Fruit fly (Drosophila melanogaster) whole organism, wandering third instar larva: ENCODE data around the gene SP555.
A peak's percentile ranks its signal among the peaks of the same experiment; 100 is the strongest.

ENCODE experiments used
- Abd-B ChIP-seq: fragments of >200 bp; optimal IDR thresholded peaks from 2 replicates; lab custom pipeline; 2017; ENCODE audit warnings: missing biosample characterization, missing genetic modification characterization
- CG32264 ChIP-seq: fragments of 200-800 bp; sonication (Bioruptor generic); optimal IDR thresholded peaks from 2 replicates; lab custom pipeline; 2016; ENCODE audit warnings: missing biosample characterization, missing genetic modification characterization
- CG9705 ChIP-seq: fragments of 200-800 bp; sonication (Bioruptor generic); optimal IDR thresholded peaks from 2 replicates; lab custom pipeline; 2018; ENCODE audit warnings: missing biosample characterization, mild to moderate bottlenecking, missing genetic modification characterization
- CrebA ChIP-seq: fragments of 200-800 bp; sonication (Bioruptor generic); optimal IDR thresholded peaks from 2 replicates; lab custom pipeline; 2016; ENCODE audit warnings: missing biosample characterization, mild to moderate bottlenecking, missing genetic modification characterization, borderline replicate concordance
- Dfd ChIP-seq: fragments of >200 bp; optimal IDR thresholded peaks from 2 replicates; lab custom pipeline; 2017; ENCODE audit warnings: missing biosample characterization, missing genetic modification characterization
- Dif ChIP-seq: fragments of 200-275, 200-300 bp; sonication (Bioruptor generic); optimal IDR thresholded peaks from 2 replicates; lab custom pipeline; 2018; ENCODE audit warnings: missing biosample characterization, missing genetic modification characterization; ENCODE audit not compliant: partially characterized antibody
- GATAd ChIP-seq: sonication (Bioruptor generic); optimal IDR thresholded peaks from 2 replicates; lab custom pipeline; 2016; ENCODE audit warnings: missing biosample characterization, missing genetic modification characterization
- HLH106 ChIP-seq: fragments of 200-800 bp; optimal IDR thresholded peaks from 3 replicates; lab custom pipeline; 2019; ENCODE audit warnings: missing biosample characterization, mild to moderate bottlenecking, missing genetic modification characterization, moderate library complexity
- Hnf4 ChIP-seq: fragments of 200-800 bp; sonication (Bioruptor generic); optimal IDR thresholded peaks from 2 replicates; lab custom pipeline; 2016; ENCODE audit warnings: missing biosample characterization, mild to moderate bottlenecking, missing genetic modification characterization
- Hr78 ChIP-seq: fragments of >200 bp; optimal IDR thresholded peaks from 2 replicates; lab custom pipeline; 2017; ENCODE audit warnings: missing biosample characterization, missing genetic modification characterization
- Hr83 ChIP-seq: fragments of 200-300 bp; sonication (Bioruptor generic); optimal IDR thresholded peaks from 2 replicates; lab custom pipeline; 2016; ENCODE audit warnings: missing biosample characterization, mild to moderate bottlenecking, missing genetic modification characterization, moderate library complexity; ENCODE audit not compliant: poor library complexity, severe bottlenecking
- Jra ChIP-seq: sonication (Bioruptor generic); optimal IDR thresholded peaks from 2 replicates; lab custom pipeline; 2016; ENCODE audit warnings: missing biosample characterization, missing genetic modification characterization
- Mio ChIP-seq: sonication (Bioruptor generic); optimal IDR thresholded peaks from 2 replicates; lab custom pipeline; 2016; ENCODE audit warnings: missing biosample characterization, missing genetic modification characterization
- Myc ChIP-seq: fragments of >200 bp; optimal IDR thresholded peaks from 2 replicates; lab custom pipeline; 2017
- N ChIP-seq: fragments of >200 bp; optimal IDR thresholded peaks from 2 replicates; lab custom pipeline; 2018; ENCODE audit warnings: missing biosample characterization, missing external identifiers, missing genetic modification characterization
- OdsH ChIP-seq: fragments of 200-800 bp; sonication (Bioruptor generic); optimal IDR thresholded peaks from 2 replicates; lab custom pipeline; 2016; ENCODE audit warnings: missing biosample characterization, mild to moderate bottlenecking, missing genetic modification characterization
- Rel ChIP-seq, 2 experiments: fragments of 200-800 bp; sonication (Bioruptor generic) in 1 of 2; optimal IDR thresholded peaks; 2 replicates in 1 of 2; 3 replicates in 1 of 2; lab custom pipeline; 2016 to 2019; ENCODE audit warnings: mild to moderate bottlenecking in 2 of 2, missing biosample characterization in 2 of 2, missing genetic modification characterization in 2 of 2, moderate library complexity in 1 of 2
- Sp1 ChIP-seq: fragments of 200-800 bp; sonication (Bioruptor generic); optimal IDR thresholded peaks from 3 replicates; lab custom pipeline; 2019; ENCODE audit warnings: missing biosample characterization, mild to moderate bottlenecking, missing genetic modification characterization, moderate library complexity
- Vsx2 ChIP-seq: fragments of 200-300, 225-300 bp; sonication (Bioruptor generic); optimal IDR thresholded peaks from 2 replicates; lab custom pipeline; 2018; ENCODE audit warnings: missing biosample characterization, missing genetic modification characterization; ENCODE audit not compliant: partially characterized antibody
- br ChIP-seq: fragments of 200-800 bp; sonication (Bioruptor generic); optimal IDR thresholded peaks from 2 replicates; lab custom pipeline; 2016; ENCODE audit warnings: missing biosample characterization, missing genetic modification characterization
- brk ChIP-seq: fragments of 200-800 bp; sonication (Bioruptor generic); optimal IDR thresholded peaks from 2 replicates; lab custom pipeline; 2016; ENCODE audit warnings: missing biosample characterization, mild to moderate bottlenecking, missing genetic modification characterization
- dl ChIP-seq, 2 experiments: fragments of 175-275, 200-275 bp in 1 of 2; fragments of 200-275 bp in 1 of 2; sonication (Bioruptor generic); optimal IDR thresholded peaks; lab custom pipeline; 2018; ENCODE audit warnings: mild to moderate bottlenecking in 2 of 2, missing biosample characterization in 2 of 2, missing genetic modification characterization in 2 of 2, moderate library complexity in 2 of 2; ENCODE audit not compliant: partially characterized antibody in 2 of 2, insufficient read depth in 1 of 2
- dmrt93B ChIP-seq: fragments of 200-800 bp; sonication (Bioruptor generic); optimal IDR thresholded peaks from 2 replicates; lab custom pipeline; 2018; ENCODE audit warnings: missing biosample characterization, mild to moderate bottlenecking, missing genetic modification characterization
- dsf ChIP-seq: sonication (Bioruptor generic); optimal IDR thresholded peaks from 2 replicates; lab custom pipeline; 2016; ENCODE audit warnings: missing biosample characterization, missing genetic modification characterization, borderline replicate concordance
- ey ChIP-seq: fragments of 200-800 bp; sonication (Bioruptor generic); optimal IDR thresholded peaks from 2 replicates; lab custom pipeline; 2016; ENCODE audit warnings: missing biosample characterization, missing genetic modification characterization
- foxo ChIP-seq, 2 experiments: fragments of 200-800 bp; sonication (Bioruptor generic); optimal IDR thresholded peaks; 2 replicates in 1 of 2; 3 replicates in 1 of 2; lab custom pipeline; 2016 to 2017; ENCODE audit warnings: missing biosample characterization in 2 of 2, missing genetic modification characterization in 2 of 2
- fru ChIP-seq: fragments of 200-800 bp; sonication (Bioruptor generic); optimal IDR thresholded peaks from 3 replicates; lab custom pipeline; 2016; ENCODE audit warnings: missing biosample characterization, mild to moderate bottlenecking, missing genetic modification characterization
- h ChIP-seq: fragments of 200-800 bp; sonication (Bioruptor generic); optimal IDR thresholded peaks from 3 replicates; lab custom pipeline; 2016; ENCODE audit warnings: missing biosample characterization, mild to moderate bottlenecking, missing genetic modification characterization
- jim ChIP-seq: fragments of 175-275, 200-325 bp; sonication (Bioruptor generic); optimal IDR thresholded peaks from 2 replicates; lab custom pipeline; 2016; ENCODE audit warnings: missing biosample characterization, mild to moderate bottlenecking, missing genetic modification characterization
- lola ChIP-seq: fragments of >200 bp; optimal IDR thresholded peaks from 2 replicates; lab custom pipeline; 2017; ENCODE audit warnings: missing biosample characterization, missing genetic modification characterization
- pan ChIP-seq: fragments of >200 bp; optimal IDR thresholded peaks from 2 replicates; lab custom pipeline; 2017
- psq ChIP-seq: fragments of 200-800 bp; sonication (Bioruptor generic); optimal IDR thresholded peaks from 3 replicates; lab custom pipeline; 2017; ENCODE audit warnings: missing biosample characterization, mild to moderate bottlenecking, missing genetic modification characterization, moderate library complexity
- rgr ChIP-seq: fragments of 200-800 bp; sonication (Bioruptor generic); optimal IDR thresholded peaks from 3 replicates; lab custom pipeline; 2016; ENCODE audit warnings: missing biosample characterization, mild to moderate bottlenecking, missing genetic modification characterization
- sage ChIP-seq: fragments of 200-800 bp; sonication (Bioruptor generic); optimal IDR thresholded peaks from 2 replicates; lab custom pipeline; 2016; ENCODE audit warnings: missing biosample characterization, mild to moderate bottlenecking, missing genetic modification characterization
- sv ChIP-seq: fragments of 200-800 bp; sonication (Bioruptor generic); optimal IDR thresholded peaks from 3 replicates; lab custom pipeline; 2016; ENCODE audit warnings: missing biosample characterization, missing genetic modification characterization
- tai ChIP-seq: sonication (Bioruptor generic); optimal IDR thresholded peaks from 2 replicates; lab custom pipeline; 2016; ENCODE audit warnings: missing biosample characterization, missing genetic modification characterization
- usp ChIP-seq: fragments of >200 bp; optimal IDR thresholded peaks from 2 replicates; lab custom pipeline; 2017; ENCODE audit warnings: missing biosample characterization, missing genetic modification characterization
- woc ChIP-seq: sonication (Bioruptor generic); optimal IDR thresholded peaks from 2 replicates; lab custom pipeline; 2016; ENCODE audit warnings: missing biosample characterization, mild to moderate bottlenecking, missing genetic modification characterization

The SP555 gene

DNA sequence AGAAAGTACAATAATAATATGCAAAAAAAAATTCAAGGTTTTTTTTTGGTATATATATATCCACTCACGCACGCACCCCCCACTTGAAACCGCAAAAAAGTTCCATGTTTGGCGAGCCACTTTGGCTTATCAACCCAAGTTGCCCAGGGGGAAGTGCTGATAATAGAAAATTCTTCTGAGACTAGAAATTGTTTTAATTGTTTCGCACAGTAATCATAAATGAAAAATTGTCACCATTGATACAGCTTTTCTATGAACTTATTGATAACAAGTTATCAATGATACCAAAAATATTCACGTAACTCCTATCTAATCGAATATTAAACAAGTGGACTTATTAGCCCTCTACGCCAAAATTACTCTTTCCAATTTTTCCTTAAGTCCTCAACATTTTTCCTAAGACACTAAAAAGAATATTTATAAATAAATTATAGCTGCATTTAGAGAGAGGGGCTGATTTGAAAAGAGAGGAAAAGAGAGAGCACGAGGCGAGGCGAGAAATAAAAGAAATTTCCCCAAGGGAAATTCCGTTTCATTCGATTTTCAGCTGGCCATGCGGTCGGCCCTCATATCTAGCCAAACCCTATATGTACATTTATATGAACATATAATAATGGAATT lies 38.8 kb upstream of the SP555 start:
- TF ChIP-seq N (GFP tag; lab: Kevin White, UChicago) = no peak
- TF ChIP-seq GATAd (GFP tag; lab: Kevin White, UChicago) = no peak
- no peak for TF ChIP-seq HLH106 (tag; lab: Kevin White, UChicago)
- TF ChIP-seq dmrt93B = no peak
- TF ChIP-seq br (GFP tag; lab: Kevin White, UChicago) = no peak
- no peak for TF ChIP-seq CG32264 (GFP tag; lab: Kevin White, UChicago)
- TF ChIP-seq jim (GFP tag; lab: Kevin White, UChicago) = no peak
- no peak for TF ChIP-seq rgr
- no peak for TF ChIP-seq Rel (GFP tag; optimal IDR thresholded peaks at IDR 0.05; lab: Kevin White, UChicago)
- TF ChIP-seq Rel (tag; optimal IDR thresholded peaks at IDR 0.05; lab: Kevin White, UChicago) = no peak
- TF ChIP-seq Mio (GFP tag; lab: Kevin White, UChicago) = no peak
- no peak for TF ChIP-seq sage (GFP tag; lab: Kevin White, UChicago)
- TF ChIP-seq Hnf4 (GFP tag; lab: Kevin White, UChicago) = no peak
- TF ChIP-seq brk = no peak

DNA sequence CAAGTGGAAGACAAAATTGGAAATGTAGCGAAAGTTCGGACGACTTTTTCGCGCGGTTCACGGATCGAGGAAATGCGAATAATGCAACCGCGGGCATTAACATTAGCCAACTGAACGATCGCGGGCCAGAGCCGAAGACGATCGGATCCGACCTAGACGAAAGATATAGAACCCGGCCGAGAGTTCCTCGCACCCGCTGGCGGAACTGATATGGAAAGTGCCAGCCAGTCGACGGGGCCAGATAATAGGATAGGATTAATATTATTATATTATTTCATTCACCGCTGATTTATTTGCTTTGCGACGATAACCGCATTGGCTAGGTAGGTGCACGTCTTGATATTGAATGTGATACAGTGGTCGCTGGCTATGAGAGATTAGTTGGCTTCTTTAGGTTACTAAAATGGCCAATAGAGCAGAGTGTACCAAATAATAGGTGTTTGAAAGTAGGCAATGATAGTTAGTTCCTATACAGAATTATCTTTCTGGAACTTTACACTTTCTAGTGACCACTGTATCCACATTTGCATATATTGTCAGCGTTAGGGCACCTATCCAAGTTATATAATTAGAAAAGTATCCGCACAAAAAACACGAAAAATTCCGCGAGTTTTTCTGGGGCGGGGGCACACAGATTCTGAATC lies 38.0 kb upstream of the SP555 start:
- TF ChIP-seq N (GFP tag; lab: Kevin White, UChicago) (no peak), Abd-B (no peak), sage (GFP tag; lab: Kevin White, UChicago) (no peak), Myc (no peak), brk (peak; percentile 25), Jra (GFP tag; lab: Kevin White, UChicago) (no peak), Mio (GFP tag; lab: Kevin White, UChicago) (peak; percentile 49), sv (GFP tag; lab: Kevin White, UChicago) (peak; percentile 26), fru (GFP tag; lab: Kevin White, UChicago) (peak; percentile 73), jim (GFP tag; lab: Kevin White, UChicago) (no peak), rgr (peak; percentile 81), psq (GFP tag; lab: Kevin White, UChicago) (peak; percentile 7), dmrt93B (peak; percentile 23), pan (lab: Kevin White, UChicago) (no peak), lola (no peak), tai (GFP tag; lab: Kevin White, UChicago) (peak; percentile 73), h (GFP tag; lab: Kevin White, UChicago) (peak; percentile 85), br (GFP tag; lab: Kevin White, UChicago) (peak; percentile 79), Rel (GFP tag; optimal IDR thresholded peaks at IDR 0.05; lab: Kevin White, UChicago) (no peak), Rel (tag; optimal IDR thresholded peaks at IDR 0.05; lab: Kevin White, UChicago) (peak; percentile 7), foxo (GFP tag; optimal IDR thresholded peaks at IDR 0.05; lab: Kevin White, UChicago) (peak; percentile 24 to 84), ey (GFP tag; lab: Kevin White, UChicago) (peak; percentile 81), CrebA (GFP tag; lab: Kevin White, UChicago) (peak; percentile 44), Hr78 (no peak), CG9705 (peak; percentile 27), dsf (GFP tag; lab: Kevin White, UChicago) (no peak), HLH106 (tag; lab: Kevin White, UChicago) (peak; percentile 79), OdsH (GFP tag; lab: Kevin White, UChicago) (peak; percentile 59), Hnf4 (GFP tag; lab: Kevin White, UChicago) (peak; percentile 75), CG32264 (GFP tag; lab: Kevin White, UChicago) (peak; percentile 56), Sp1 (GFP tag; lab: Kevin White, UChicago) (peak; percentile 49)

DNA sequence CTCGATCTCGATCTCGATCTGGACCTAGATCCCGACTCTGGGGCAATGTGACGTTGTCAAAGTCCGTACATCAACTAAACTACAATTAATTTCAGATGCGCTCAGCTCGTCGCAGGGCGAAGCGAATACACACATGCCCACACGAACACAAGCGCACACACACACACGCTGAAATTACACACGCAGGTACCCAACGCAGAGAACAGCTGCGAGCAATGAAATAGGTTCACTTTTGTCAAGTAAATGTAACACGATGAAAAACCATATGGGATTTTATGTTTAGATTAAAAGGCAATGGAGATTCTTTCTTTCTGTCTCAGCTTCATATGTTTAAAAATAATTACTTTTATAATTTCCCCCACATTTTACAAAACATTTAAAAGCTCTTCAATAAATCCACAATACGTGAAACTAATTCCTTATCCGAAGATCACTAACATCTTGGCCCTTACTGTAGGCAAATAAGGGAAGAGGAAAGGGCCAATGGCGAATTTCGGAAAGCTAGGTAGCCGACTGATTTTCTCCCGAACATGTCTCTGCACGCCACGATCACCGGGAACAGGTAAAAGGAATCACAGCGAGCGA lies 37.1 kb upstream of the SP555 start:
- no peak for TF ChIP-seq N (GFP tag; lab: Kevin White, UChicago)
- TF ChIP-seq Vsx2 (GFP tag; lab: Kevin White, UChicago) = no peak
- TF ChIP-seq pan (lab: Kevin White, UChicago) = no peak
- TF ChIP-seq usp (GFP tag; lab: Kevin White, UChicago) = no peak
- TF ChIP-seq Rel (GFP tag; optimal IDR thresholded peaks at IDR 0.05; lab: Kevin White, UChicago) = peak; percentile 63
- TF ChIP-seq Rel (tag; optimal IDR thresholded peaks at IDR 0.05; lab: Kevin White, UChicago) = peak; percentile 62
- TF ChIP-seq br (GFP tag; lab: Kevin White, UChicago) = peak; percentile 93
- peak; percentile 96 for TF ChIP-seq woc
- peak; percentile 96 for TF ChIP-seq Sp1 (GFP tag; lab: Kevin White, UChicago)
- TF ChIP-seq sage (GFP tag; lab: Kevin White, UChicago) = peak; percentile 69
- TF ChIP-seq rgr = peak; percentile 85
- TF ChIP-seq CrebA (GFP tag; lab: Kevin White, UChicago) = no peak
- peak; percentile 88 for TF ChIP-seq OdsH (GFP tag; lab: Kevin White, UChicago)
- no peak for TF ChIP-seq Dfd (GFP tag; lab: Kevin White, UChicago)
- TF ChIP-seq lola = no peak
- no peak for TF ChIP-seq Hr83 (GFP tag; lab: Kevin White, UChicago)
- TF ChIP-seq foxo (GFP tag; optimal IDR thresholded peaks at IDR 0.05; lab: Kevin White, UChicago) = peak; percentile 52 to 88
- TF ChIP-seq brk = peak; percentile 71
- TF ChIP-seq CG32264 (GFP tag; lab: Kevin White, UChicago) = peak; percentile 76
- peak; percentile 51 for TF ChIP-seq dsf (GFP tag; lab: Kevin White, UChicago)
- TF ChIP-seq Dif (GFP tag; lab: Kevin White, UChicago) = peak; percentile 21
- peak; percentile 64 for TF ChIP-seq sv (GFP tag; lab: Kevin White, UChicago)
- TF ChIP-seq HLH106 (tag; lab: Kevin White, UChicago) = peak; percentile 89
- TF ChIP-seq ey (GFP tag; lab: Kevin White, UChicago) = peak; percentile 91
- peak; percentile 95 for TF ChIP-seq fru (GFP tag; lab: Kevin White, UChicago)
- TF ChIP-seq dl (GFP tag; optimal IDR thresholded peaks at IDR 0.05; lab: Kevin White, UChicago; ENCODE audit: insufficient read depth in 1 of 2, partially characterized antibody in 2 of 2) = no peak
- no peak for TF ChIP-seq Abd-B
- peak; percentile 89 for TF ChIP-seq psq (GFP tag; lab: Kevin White, UChicago)
- peak; percentile 76 for TF ChIP-seq CG9705
